Worm (Caenorhabditis elegans) whole organism, dauer: Measurements from ENCODE around the gene ZK662.6.

Experiments
- unc-62 ChIP-seq: sonication (generic microtip); optimal IDR thresholded peaks from 2 replicates; lab custom pipeline; 2017; ENCODE audit warnings: missing biosample characterization, missing genetic modification reagents, missing genetic modification characterization

Gene ZK662.6

ce11 chrX:15718325-15718724 lies at the start of gene ZK662.6:
Gene ZK662.6 (plus strand): TSS chrX:15718625.
- no peak for TF ChIP-seq unc-62 (GFP tag; lab: Kevin White, UChicago)

DNA sequence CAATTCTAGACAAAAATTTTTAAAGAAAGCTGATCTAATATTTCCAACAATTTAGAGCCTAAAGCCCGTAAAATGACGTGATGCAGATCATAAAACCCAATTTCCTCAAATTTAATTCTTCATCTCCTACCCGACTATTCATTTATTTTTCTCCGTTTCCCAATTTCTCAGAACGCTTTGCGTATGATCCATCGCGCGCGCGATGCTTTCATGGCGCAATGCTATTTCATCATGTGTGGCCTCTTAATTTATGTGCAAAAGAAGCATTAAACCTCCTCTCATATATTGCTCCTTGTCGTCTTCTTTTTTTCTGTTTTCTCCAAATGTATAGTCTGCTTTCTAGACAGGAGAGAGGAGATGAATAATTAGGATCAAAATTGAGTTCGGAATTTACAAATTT lies 49.7 kb upstream of the ZK662.6 start:
- no peak for TF ChIP-seq unc-62 (GFP tag; lab: Kevin White, UChicago)

ce11 chrX:15675622-15676021 lies 42.8 kb upstream of the ZK662.6 start, which contains the start of gene F59D12.2:
Gene F59D12.2 (minus strand): TSS chrX:15675722.
- no peak for TF ChIP-seq unc-62 (GFP tag; lab: Kevin White, UChicago)

ce11 chrX:15681393-15681792 lies 37.0 kb upstream of the ZK662.6 start, which contains the start of gene gpn-1:
Gene gpn-1 (plus strand): TSS chrX:15681693.
- no peak for TF ChIP-seq unc-62 (GFP tag; lab: Kevin White, UChicago)

DNA sequence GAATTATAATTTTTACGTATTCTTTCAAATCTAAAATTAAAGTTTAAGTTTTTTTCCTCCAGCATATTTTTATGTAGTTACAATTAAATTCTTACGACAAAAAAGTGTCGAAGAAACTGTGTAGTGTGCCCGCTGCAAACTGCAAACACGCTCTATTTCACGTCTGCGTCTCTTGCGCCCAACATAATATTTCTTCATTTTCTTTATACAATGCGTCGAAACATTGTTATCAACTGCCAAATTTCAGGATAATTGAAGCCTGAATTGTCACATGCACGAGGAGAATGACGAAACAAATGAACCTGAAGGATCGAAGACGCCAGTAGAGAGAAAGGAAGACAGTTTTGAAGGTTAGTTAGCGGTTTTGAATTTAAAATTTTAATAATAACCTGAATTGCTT lies 29.2 kb upstream of the ZK662.6 start, which contains the start of gene C03H12.1:
TSS of gene C03H12.1 (plus strand) at position 206 of the 400 bp plus-strand sequence.
- no peak for TF ChIP-seq unc-62 (GFP tag; lab: Kevin White, UChicago)

DNA sequence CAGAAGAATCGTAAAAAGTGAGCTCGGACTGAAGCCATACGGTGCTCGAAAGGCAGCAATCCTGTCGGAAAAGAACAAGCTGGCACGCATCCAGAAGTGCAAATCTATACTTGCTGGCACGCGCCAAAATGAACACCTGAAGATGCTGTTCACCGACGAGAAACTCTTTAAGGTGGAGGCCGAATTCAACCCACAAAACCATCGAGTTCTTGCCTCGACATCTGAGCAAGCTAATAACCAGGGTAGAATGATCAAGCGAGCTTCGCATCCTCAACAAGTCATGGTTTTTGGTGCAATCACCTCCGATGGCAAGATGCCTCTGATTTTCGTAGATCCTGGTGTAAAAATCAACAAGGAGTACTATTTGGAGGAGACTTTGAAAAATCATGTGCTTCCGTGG lies 25.0 kb upstream of the ZK662.6 start:
- TF ChIP-seq unc-62 (GFP tag; lab: Kevin White, UChicago), result no peak

ce11 chrX:15696400-15696799 lies 22.0 kb upstream of the ZK662.6 start, which contains the start of gene ZK662.2:
Gene ZK662.2 (plus strand): TSS chrX:15696700.
- no peak for TF ChIP-seq unc-62 (GFP tag; lab: Kevin White, UChicago)

- no peak for TF ChIP-seq unc-62 (GFP tag; lab: Kevin White, UChicago)
These were observed 18.2 kb upstream of the ZK662.6 start for ce11 chrX:15700220-15700619.

DNA sequence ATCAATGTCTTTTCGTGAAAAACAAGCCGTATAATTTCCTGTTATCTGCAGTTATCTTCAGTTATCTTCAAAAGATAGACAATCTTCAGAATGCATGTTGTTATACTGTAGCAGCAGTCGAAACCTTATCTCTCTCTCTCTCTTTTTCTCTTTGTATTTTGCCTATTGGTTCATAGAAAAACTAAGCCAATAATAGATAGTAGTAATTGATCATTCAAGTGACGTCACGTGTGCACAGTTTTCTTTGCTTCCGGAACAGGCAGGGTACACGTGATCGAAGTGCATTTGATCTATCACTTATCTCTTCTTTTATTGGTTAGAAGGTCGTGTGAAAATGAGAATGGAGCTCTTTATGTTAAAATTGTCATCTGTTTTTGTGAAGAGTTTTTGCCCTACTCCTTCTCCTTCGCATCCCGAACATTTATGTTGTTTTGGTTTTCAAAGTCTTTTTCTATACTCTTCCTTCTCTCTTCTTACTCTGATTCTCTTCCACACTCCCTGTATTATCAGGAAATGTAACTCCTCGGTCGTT lies 13.8 kb upstream of the ZK662.6 start:
- TF ChIP-seq unc-62 (GFP tag; lab: Kevin White, UChicago), result no peak

DNA sequence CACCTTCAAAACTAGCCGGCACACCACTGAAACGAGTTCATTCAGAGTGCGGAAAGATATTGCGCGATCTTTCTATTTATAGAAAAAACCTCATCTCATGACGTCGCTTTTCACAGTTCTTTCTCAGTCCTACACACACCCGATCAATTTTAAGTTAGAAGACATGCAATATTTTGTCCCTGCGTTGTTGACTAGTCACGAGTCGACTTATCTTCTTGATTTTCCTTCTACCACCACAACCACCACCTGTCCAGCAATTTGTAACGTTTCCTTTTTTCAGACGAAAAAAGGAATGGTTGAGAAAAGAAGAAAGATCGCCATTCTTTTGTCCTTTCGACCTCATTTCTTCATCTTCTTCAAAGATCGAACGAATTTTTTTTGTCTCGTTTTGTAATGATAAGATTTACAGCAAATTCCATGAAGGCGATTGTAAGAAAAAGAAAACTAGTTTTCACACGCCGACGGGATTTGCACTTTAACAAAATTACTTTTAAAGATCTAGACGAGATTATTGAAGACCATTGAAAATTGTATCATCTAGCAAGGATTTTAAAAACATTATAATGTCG lies 12.2 kb upstream of the ZK662.6 start:
- no peak for TF ChIP-seq unc-62 (GFP tag; lab: Kevin White, UChicago)

- TF ChIP-seq unc-62 (GFP tag; lab: Kevin White, UChicago), result no peak
These were observed 11.0 kb upstream of the ZK662.6 start for ce11 chrX:15707366-15707892.

DNA sequence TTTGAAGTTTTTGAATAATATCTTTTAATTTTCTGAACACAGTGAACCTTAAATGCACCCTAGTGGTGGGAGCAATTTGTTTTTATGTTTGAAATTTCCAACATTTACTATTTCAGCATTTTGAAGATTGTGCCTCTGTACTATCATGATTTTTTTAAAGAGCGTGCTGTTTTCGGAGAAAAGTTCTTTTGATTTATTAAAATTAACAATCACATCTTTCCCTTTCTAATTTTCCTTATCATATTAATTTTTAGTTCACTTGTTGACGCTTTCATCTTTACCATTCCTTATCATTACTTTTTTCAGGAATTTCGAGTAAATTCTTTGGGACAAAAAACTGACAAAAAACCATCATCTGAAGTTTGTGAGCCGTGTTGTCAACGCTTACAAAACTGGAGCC lies 10.5 kb upstream of the ZK662.6 start, which contains the start of gene nhr-48:
TSS of gene nhr-48 (plus strand) at position 301 of the 400 bp plus-strand sequence.
- TF ChIP-seq unc-62 (GFP tag; lab: Kevin White, UChicago), result no peak

- TF ChIP-seq unc-62 (GFP tag; lab: Kevin White, UChicago), result no peak
These were observed 8.8 kb upstream of the ZK662.6 start for ce11 chrX:15709594-15709993.

ce11 chrX:15713189-15713588 lies 5.2 kb upstream of the ZK662.6 start:
- TF ChIP-seq unc-62 (GFP tag; lab: Kevin White, UChicago), result no peak

DNA sequence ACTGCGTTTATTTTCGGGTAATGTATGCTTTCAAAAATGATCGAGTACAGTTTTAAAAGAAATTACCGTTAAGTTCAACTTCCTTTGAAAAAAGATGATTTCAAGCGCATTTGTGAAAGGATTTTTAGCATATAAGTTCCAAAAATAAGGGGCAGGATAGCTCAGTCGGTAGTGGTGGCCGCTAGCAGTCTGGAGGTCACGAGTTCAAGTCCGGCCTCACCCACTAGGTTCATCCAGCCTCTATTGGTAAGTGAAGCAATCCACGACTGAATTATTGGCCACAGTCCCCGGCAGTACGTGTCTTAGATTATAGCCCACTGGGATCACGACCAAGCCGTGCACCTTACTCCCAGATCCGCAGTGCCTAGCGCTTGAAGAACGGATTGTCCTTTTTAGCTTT lies 1.5 kb upstream of the ZK662.6 start:
- no peak for TF ChIP-seq unc-62 (GFP tag; lab: Kevin White, UChicago)

DNA sequence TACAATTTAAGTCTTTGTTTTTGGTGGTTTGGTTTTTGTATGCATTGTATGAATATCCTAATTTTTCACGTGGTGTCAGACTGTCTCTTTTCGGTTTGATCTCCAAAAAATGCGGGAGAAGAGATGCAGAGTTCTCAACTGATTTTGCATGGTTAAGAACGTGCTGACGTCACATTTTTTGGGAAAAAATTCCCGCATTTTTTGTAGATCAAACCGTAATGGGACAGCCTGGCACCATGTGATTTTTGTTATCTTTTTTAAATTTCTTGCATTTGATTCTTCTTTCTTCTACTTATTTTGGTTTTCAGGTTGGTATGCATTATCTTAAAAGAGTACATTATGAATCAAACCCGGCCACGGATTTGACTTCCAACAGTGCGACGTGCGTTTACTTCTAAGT lies 2.9 kb downstream of the ZK662.6 start, which contains the start of gene ZK662.5:
TSS of gene ZK662.5 (plus strand) at position 301 of the 400 bp plus-strand sequence.
- no peak for TF ChIP-seq unc-62 (GFP tag; lab: Kevin White, UChicago)

- no peak for TF ChIP-seq unc-62 (GFP tag; lab: Kevin White, UChicago)
These were observed 6.6 kb downstream of the ZK662.6 start for ce11 chrX:15724994-15725393.
